In the genomic region with DNA sequence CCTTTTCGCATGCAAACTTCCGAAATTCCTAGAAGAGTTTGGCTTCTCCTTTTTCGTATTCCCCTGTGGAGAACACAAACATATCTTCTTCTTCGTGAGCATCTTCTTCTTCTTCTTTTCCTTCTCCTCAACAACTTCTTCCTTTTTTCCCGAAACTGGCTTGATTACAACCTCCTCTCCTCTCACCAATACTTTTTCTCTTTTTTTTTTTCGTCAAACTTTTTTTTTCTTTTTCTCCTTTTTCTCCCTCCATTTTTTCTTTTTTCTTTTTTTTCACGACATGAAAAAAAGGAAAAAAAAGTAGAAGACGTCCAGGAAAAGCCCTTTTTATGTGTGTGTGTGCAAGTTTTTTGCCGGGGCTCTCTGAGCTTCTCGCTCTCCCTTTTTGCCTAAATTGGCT, we compare ENCODE assay signal across 7 worm cellular contexts.
A peak's percentile ranks its signal among the peaks of the same experiment; 100 is the strongest.
TF ChIP-seq lines count a peak whose summit lies in the region.

No protein-coding gene starts in this region.

TF ChIP-seq in whole organism, L1 larva, 84 proteins besides CTCF, POLR2A, EP300 and RAD21 (continues in another document):
- TF ChIP-seq sptf-1 (tag; optimal IDR thresholded peaks at IDR 0.05; lab: Kevin White, UChicago) (no peak), irx-1 (tag; optimal IDR thresholded peaks at IDR 0.05; lab: Kevin White, UChicago) (peak; percentile 1), lin-14 (GFP tag; optimal IDR thresholded peaks at IDR 0.05; lab: Kevin White, UChicago) (peak; percentile 87), pag-3 (tag; optimal IDR thresholded peaks at IDR 0.05; lab: Kevin White, UChicago; ENCODE audit: borderline replicate concordance, insufficient read depth) (no peak), nhr-76 (tag; optimal IDR thresholded peaks at IDR 0.05; lab: Kevin White, UChicago) (no peak), fkh-8 (tag; optimal IDR thresholded peaks at IDR 0.05; lab: Kevin White, UChicago) (peak; percentile 19), mep-1 (tag; optimal IDR thresholded peaks at IDR 0.05; lab: Kevin White, UChicago) (peak; percentile 50), fkh-10 (GFP tag; optimal IDR thresholded peaks at IDR 0.05; lab: Kevin White, UChicago) (peak; percentile 43), ceh-82 (tag; optimal IDR thresholded peaks at IDR 0.05; lab: Kevin White, UChicago) (peak in 2 of 3 experiments; percentile 5 to 41), tbx-2 (tag; optimal IDR thresholded peaks at IDR 0.05; lab: Kevin White, UChicago) (no peak), elt-3 (tag; optimal IDR thresholded peaks at IDR 0.05; lab: Kevin White, UChicago) (no peak), nhr-47 (tag; optimal IDR thresholded peaks at IDR 0.05; lab: Kevin White, UChicago) (peak; percentile 42)

TF ChIP-seq in whole organism, L2 larva, 48 proteins besides CTCF, POLR2A, EP300 and RAD21 (continues in another document):
- TF ChIP-seq nhr-23 (tag; optimal IDR thresholded peaks at IDR 0.05; lab: Kevin White, UChicago) (no peak), Y55F3AM.14 (GFP tag; optimal IDR thresholded peaks at IDR 0.05; lab: Kevin White, UChicago) (peak; percentile 25), nhr-10 (tag; optimal IDR thresholded peaks at IDR 0.05; lab: Kevin White, UChicago) (no peak), lin-11 (tag; optimal IDR thresholded peaks at IDR 0.05; lab: Kevin White, UChicago) (no peak), zag-1 (tag; optimal IDR thresholded peaks at IDR 0.05; lab: Kevin White, UChicago) (peak; percentile 57), F13H6.1 (tag; optimal IDR thresholded peaks at IDR 0.05; lab: Kevin White, UChicago) (no peak), ceh-16 (tag; optimal IDR thresholded peaks at IDR 0.05; lab: Kevin White, UChicago) (no peak), C34F6.9 (tag; optimal IDR thresholded peaks at IDR 0.05; lab: Kevin White, UChicago) (peak; percentile 79), mbf-1 (tag; optimal IDR thresholded peaks at IDR 0.05; lab: Kevin White, UChicago) (no peak), peb-1 (tag; optimal IDR thresholded peaks at IDR 0.05; lab: Kevin White, UChicago) (no peak), nhr-25 (tag; optimal IDR thresholded peaks at IDR 0.05; lab: Kevin White, UChicago) (no peak), nhr-77 (tag; optimal IDR thresholded peaks at IDR 0.05; lab: Kevin White, UChicago) (no peak), mdl-1 (tag; optimal IDR thresholded peaks at IDR 0.05; lab: Kevin White, UChicago) (peak in 1 of 2 experiments; percentile 2)

TF ChIP-seq in whole organism, L3 larva, 47 proteins besides CTCF, POLR2A, EP300 and RAD21:
- TF ChIP-seq nhr-11 (tag; optimal IDR thresholded peaks at IDR 0.05; lab: Kevin White, UChicago): no peak
- no peak for TF ChIP-seq ama-1 (optimal IDR thresholded peaks at IDR 0.05; lab: Kevin White, UChicago)
- no peak for TF ChIP-seq daf-12 (tag; optimal IDR thresholded peaks at IDR 0.05; lab: Kevin White, UChicago)
- TF ChIP-seq nhr-43 (tag; optimal IDR thresholded peaks at IDR 0.05; lab: Kevin White, UChicago; ENCODE audit: poor library complexity, severe bottlenecking): no peak
- TF ChIP-seq unc-62 (GFP tag; optimal IDR thresholded peaks at IDR 0.05; lab: Kevin White, UChicago): no peak
- TF ChIP-seq R02D3.7 (tag; optimal IDR thresholded peaks at IDR 0.05; lab: Kevin White, UChicago): no peak
- peak; percentile 23 for TF ChIP-seq lin-39 (tag; optimal IDR thresholded peaks at IDR 0.05; lab: Kevin White, UChicago)
- TF ChIP-seq nfya-1 (tag; optimal IDR thresholded peaks at IDR 0.05; lab: Kevin White, UChicago; ENCODE audit: insufficient read depth): peak; percentile 64
- peak; percentile 62 for TF ChIP-seq fkh-10 (GFP tag; optimal IDR thresholded peaks at IDR 0.05; lab: Kevin White, UChicago)

TF ChIP-seq in whole organism, L4 larva, 104 proteins besides CTCF, POLR2A, EP300 and RAD21 (continues in another document):
- TF ChIP-seq zag-1 (tag; optimal IDR thresholded peaks at IDR 0.05; lab: Kevin White, UChicago) (no peak), F37D6.2 (tag; optimal IDR thresholded peaks at IDR 0.05; lab: Kevin White, UChicago) (peak; percentile 3), fkh-10 (GFP tag; optimal IDR thresholded peaks at IDR 0.05; lab: Kevin White, UChicago) (peak; percentile 53), aha-1 (tag; lab: Kevin White, UChicago) (peak; percentile 48), daf-12 (tag; optimal IDR thresholded peaks at IDR 0.05; lab: Kevin White, UChicago) (no peak), spr-1 (tag; optimal IDR thresholded peaks at IDR 0.05; lab: Kevin White, UChicago) (no peak), unc-62 (GFP tag; optimal IDR thresholded peaks at IDR 0.05 in 1 of 2; lab: Kevin White, UChicago) (peak in 1 of 2 experiments; percentile 97), unc-62 (tag; optimal IDR thresholded peaks at IDR 0.05; lab: Kevin White, UChicago) (no peak), daf-16 (GFP tag; optimal IDR thresholded peaks at IDR 0.05; lab: Kevin White, UChicago) (no peak), daf-16 (tag; optimal IDR thresholded peaks at IDR 0.05; lab: Kevin White, UChicago) (no peak), mdl-1 (tag; optimal IDR thresholded peaks at IDR 0.05; lab: Kevin White, UChicago) (peak in 1 of 2 experiments; percentile 10), hmg-1.1 (GFP tag; IDR thresholded peaks at IDR 0.05; lab: Robert Waterston, UW) (peak; percentile 14; the same call in 1 of the 2 replicates), lsy-2 (tag; optimal IDR thresholded peaks at IDR 0.05; lab: Kevin White, UChicago) (peak in 1 of 2 experiments; percentile 57), tra-1 (GFP tag; IDR thresholded peaks at IDR 0.05; lab: Robert Waterston, UW) (no peak)

TF ChIP-seq in whole organism, late embryonic, 69 proteins besides CTCF, POLR2A, EP300 and RAD21:
- no peak for TF ChIP-seq ceh-2 (tag; optimal IDR thresholded peaks at IDR 0.05; lab: Kevin White, UChicago)
- TF ChIP-seq unc-42 (tag; optimal IDR thresholded peaks at IDR 0.05; lab: Kevin White, UChicago): peak; percentile 53
TF ChIP-seq in whole organism, late embryonic: peak in this region for 1.

TF ChIP-seq in whole organism, mixed stage, embryonic, 35 proteins besides CTCF, POLR2A, EP300 and RAD21:
- TF ChIP-seq ces-1 (GFP tag; optimal IDR thresholded peaks at IDR 0.05; lab: Kevin White, UChicago): peak; percentile 35
- TF ChIP-seq M03D4.4 (tag; optimal IDR thresholded peaks at IDR 0.05; lab: Kevin White, UChicago): no peak
- no peak for TF ChIP-seq snpc-4 (tag; optimal IDR thresholded peaks at IDR 0.05; lab: Kevin White, UChicago)
- no peak for TF ChIP-seq ztf-11 (tag; optimal IDR thresholded peaks at IDR 0.05; lab: Kevin White, UChicago)
- no peak for TF ChIP-seq elt-1 (tag; optimal IDR thresholded peaks at IDR 0.05; lab: Kevin White, UChicago; ENCODE audit: borderline replicate concordance, insufficient read depth)
- no peak for TF ChIP-seq nhr-28 (tag; optimal IDR thresholded peaks at IDR 0.05; lab: Kevin White, UChicago)

TF ChIP-seq in whole organism, young adult, 124 proteins besides CTCF, POLR2A, EP300 and RAD21:
- TF ChIP-seq lin-40 (tag; optimal IDR thresholded peaks at IDR 0.05; lab: Kevin White, UChicago): peak; percentile 14
- TF ChIP-seq mcd-1 (GFP tag; IDR thresholded peaks at IDR 0.05; lab: Robert Waterston, UW): no peak
